Worm (Caenorhabditis elegans) whole organism, L4/young adult: ENCODE results near the gene phf-15.

Experiments used
- W03F9.2 ChIP-seq: fragments of 150-350 bp; optimal IDR thresholded peaks from 2 replicates; lab custom pipeline; 2014; ENCODE audit warnings: missing biosample characterization, missing genetic modification characterization
- dao-5 ChIP-seq: sonication (generic microtip); optimal IDR thresholded peaks from 2 replicates; lab custom pipeline; 2016; ENCODE audit warnings: missing genotype, missing genetic modification characterization, moderate library complexity, missing compliant biosample characterization
- him-1 ChIP-seq: sonication (generic microtip); optimal IDR thresholded peaks from 2 replicates; lab custom pipeline; 2016; ENCODE audit warnings: missing genotype, missing genetic modification reagents, missing genetic modification characterization, missing compliant biosample characterization

- TF ChIP-seq him-1 (tag; lab: Kevin White, UChicago) = no peak
- no peak for TF ChIP-seq W03F9.2
- no peak for TF ChIP-seq dao-5 (tag; lab: Kevin White, UChicago)
Observed at ce11 chrIII:3346665-3347064, 24.0 kb downstream of the phf-15 start.
